Worm (Caenorhabditis elegans): Measurements from ENCODE around the gene Y54G2A.38.

The Y54G2A.38 gene

ce11 chrIV:2709590-2710201 is 49.6 kb upstream of the Y54G2A.38 start (continued):
- no peak for TF ChIP-seq mxl-1 (tag; optimal IDR thresholded peaks at IDR 0.05)
- TF ChIP-seq gei-17 (GFP tag; optimal IDR thresholded peaks at IDR 0.05): peak; percentile 20
- TF ChIP-seq B0019.2 (GFP tag; conservative IDR thresholded peaks at IDR 0.05): no peak
- no peak for TF ChIP-seq nhr-120 (GFP tag; IDR thresholded peaks at IDR 0.05)
- peak; percentile 88 for TF ChIP-seq tlf-1 (GFP tag; optimal IDR thresholded peaks at IDR 0.05)
- no peak for TF ChIP-seq sdz-38 (tag; optimal IDR thresholded peaks at IDR 0.05)
- TF ChIP-seq mel-28 (tag; optimal IDR thresholded peaks at IDR 0.05; ENCODE audit: borderline replicate concordance): peak; percentile 32
- peak; percentile 68; the same call in 1 of the 2 replicates for TF ChIP-seq cebp-1 (GFP tag; IDR thresholded peaks at IDR 0.05)
- peak; percentile 76 for TF ChIP-seq cebp-1 (tag; optimal IDR thresholded peaks at IDR 0.05)
- TF ChIP-seq ceh-100 (GFP tag; IDR thresholded peaks at IDR 0.05): no peak
- no peak for TF ChIP-seq mcd-1 (GFP tag; IDR thresholded peaks at IDR 0.05)
- TF ChIP-seq F22D6.2 (tag; optimal IDR thresholded peaks at IDR 0.05): no peak
- no peak for TF ChIP-seq F10E7.11 (tag; optimal IDR thresholded peaks at IDR 0.05)
- peak; percentile 65; the same call in 1 of the 2 replicates for TF ChIP-seq egl-44 (GFP tag; IDR thresholded peaks at IDR 0.05)
- TF ChIP-seq pha-4 (tag; optimal IDR thresholded peaks at IDR 0.05): no peak
- TF ChIP-seq pbrm-1 (GFP tag; IDR thresholded peaks at IDR 0.05): 0 out of 2 replicates have a peak, but pooled peaks have one; percentile 49
- no peak for TF ChIP-seq lag-1 (GFP tag; IDR thresholded peaks at IDR 0.05)
- no peak for TF ChIP-seq K12H6.12 (tag; optimal IDR thresholded peaks at IDR 0.05)
- TF ChIP-seq ztf-28 (GFP tag; IDR thresholded peaks at IDR 0.05): no peak
- peak; percentile 6 to 12 for TF ChIP-seq let-607 (tag; optimal IDR thresholded peaks at IDR 0.05)
- no peak for TF ChIP-seq lin-40 (tag; optimal IDR thresholded peaks at IDR 0.05)
- peak; percentile 90 for TF ChIP-seq nfyb-1 (GFP tag; IDR thresholded peaks at IDR 0.05)
- no peak for TF ChIP-seq akir-1 (GFP tag; optimal IDR thresholded peaks at IDR 0.05)
- TF ChIP-seq zfh-2 (GFP tag; conservative IDR thresholded peaks at IDR 0.05): no peak
- TF ChIP-seq ekl-4 (GFP tag; IDR thresholded peaks at IDR 0.05): no peak
- no peak for TF ChIP-seq Y67H2A.10 (GFP tag; conservative IDR thresholded peaks at IDR 0.05)
- TF ChIP-seq tbx-9 (tag; optimal IDR thresholded peaks at IDR 0.05; ENCODE audit: borderline replicate concordance): no peak
- TF ChIP-seq B0336.3 (GFP tag; IDR thresholded peaks at IDR 0.05): peak; percentile 79

ce11 chrIV:2710203-2710935 is 48.9 kb upstream of the Y54G2A.38 start, which contains the start of gene Y94H6A.10:
Gene Y94H6A.10 (minus strand): TSS chrIV:2710666.
- TF ChIP-seq D2030.7 (GFP tag; IDR thresholded peaks at IDR 0.05) (0 out of 2 replicates have a peak, but pooled peaks have one; percentile 14), Y53G8AR.9 (GFP tag; conservative IDR thresholded peaks at IDR 0.05) (no peak), unc-62 (GFP tag; optimal IDR thresholded peaks at IDR 0.05) (no peak), zim-3 (tag; optimal IDR thresholded peaks at IDR 0.05) (peak; percentile 24), ama-1 (optimal IDR thresholded peaks at IDR 0.05) (peak; percentile 67), ama-1 (GFP tag; optimal IDR thresholded peaks at IDR 0.05) (no peak), F57C9.4 (tag; optimal IDR thresholded peaks at IDR 0.05) (no peak), T26A5.8 (tag; optimal IDR thresholded peaks at IDR 0.05) (peak; percentile 28), athp-1 (tag; optimal IDR thresholded peaks at IDR 0.05) (no peak), rpc-1 (optimal IDR thresholded peaks at IDR 0.05) (no peak), rpc-1 (tag; optimal IDR thresholded peaks at IDR 0.05) (no peak), let-607 (tag; optimal IDR thresholded peaks at IDR 0.05) (no peak), lin-54 (GFP tag; optimal IDR thresholded peaks at IDR 0.05) (no peak), snpc-4 (GFP tag; optimal IDR thresholded peaks at IDR 0.05) (no peak), snpc-4 (tag; optimal IDR thresholded peaks at IDR 0.05) (no peak), chd-7 (tag; optimal IDR thresholded peaks at IDR 0.05) (peak; percentile 12), him-1 (tag; optimal IDR thresholded peaks at IDR 0.05) (no peak), lin-35 (GFP tag; optimal IDR thresholded peaks at IDR 0.05) (no peak), cebp-1 (GFP tag; IDR thresholded peaks at IDR 0.05) (no peak), cebp-1 (tag; optimal IDR thresholded peaks at IDR 0.05) (no peak), attf-5 (GFP tag; optimal IDR thresholded peaks at IDR 0.05) (no peak), ztf-28 (GFP tag; IDR thresholded peaks at IDR 0.05) (no peak), nhr-27 (tag; optimal IDR thresholded peaks at IDR 0.05) (no peak), K12H6.12 (tag; optimal IDR thresholded peaks at IDR 0.05) (no peak), F23B12.7 (tag; optimal IDR thresholded peaks at IDR 0.05; ENCODE audit: insufficient read depth) (no peak)
